Worm (Caenorhabditis elegans): Measurements from ENCODE around the gene C25E10.16.

ce11 chrV:9059468-9059867, at the start of gene C25E10.16, which contains the start of gene C25E10.13:
- TF ChIP-seq ceh-27 (GFP tag; optimal IDR thresholded peaks at IDR 0.05) (no peak), T07F8.4 (tag; optimal IDR thresholded peaks at IDR 0.05) (no peak), hlh-26 (GFP tag; conservative IDR thresholded peaks at IDR 0.05) (no peak), lsy-27 (tag; optimal IDR thresholded peaks at IDR 0.05; ENCODE audit: borderline replicate concordance, insufficient read depth) (no peak), repo-1 (tag; optimal IDR thresholded peaks at IDR 0.05) (no peak), ets-4 (GFP tag; optimal IDR thresholded peaks at IDR 0.05) (no peak), F57C9.4 (tag; optimal IDR thresholded peaks at IDR 0.05) (no peak), ztf-25 (GFP tag; IDR thresholded peaks at IDR 0.05) (no peak), ama-1 (optimal IDR thresholded peaks at IDR 0.05) (no peak), ama-1 (GFP tag; optimal IDR thresholded peaks at IDR 0.05) (no peak), lag-1 (GFP tag; IDR thresholded peaks at IDR 0.05) (no peak), ztf-26 (tag; optimal IDR thresholded peaks at IDR 0.05) (no peak), egl-44 (GFP tag; IDR thresholded peaks at IDR 0.05) (no peak), zim-3 (tag; optimal IDR thresholded peaks at IDR 0.05) (no peak)

Data from whole organism, young adult.